Fruit fly (Drosophila melanogaster) whole organism, embryonic: ENCODE results near the gene SrpRbeta.

Experiments
- CG10209 ChIP-seq: fragments of 200-800 bp; sonication (Bioruptor generic); optimal IDR thresholded peaks from 3 replicates; lab custom pipeline; 2017; ENCODE audit warnings: missing biosample characterization, mild to moderate bottlenecking, missing genetic modification characterization, missing genetic modification reagents
- CG12104 ChIP-seq: fragments of 200-800 bp; sonication (Bioruptor generic); optimal IDR thresholded peaks from 3 replicates; lab custom pipeline; 2016; ENCODE audit warnings: missing biosample characterization, missing genetic modification characterization
- CG12659 ChIP-seq: fragments of 200-800 bp; sonication (Bioruptor generic); optimal IDR thresholded peaks from 3 replicates; lab custom pipeline; 2017; ENCODE audit warnings: mild to moderate bottlenecking, missing biosample characterization, missing genetic modification reagents, missing genetic modification characterization
- CG1603 ChIP-seq: fragments of 200-800 bp; sonication (Bioruptor generic); optimal IDR thresholded peaks from 2 replicates; lab custom pipeline; 2019; ENCODE audit warnings: missing biosample characterization, mild to moderate bottlenecking, missing genetic modification characterization, moderate library complexity
- CG18476 ChIP-seq: fragments of 200-800 bp; sonication (Bioruptor generic); optimal IDR thresholded peaks from 2 replicates; lab custom pipeline; 2016; ENCODE audit warnings: missing biosample characterization, mild to moderate bottlenecking, missing genetic modification characterization
- CG2120 ChIP-seq: fragments of 200-800 bp; sonication (Bioruptor generic); optimal IDR thresholded peaks from 3 replicates; lab custom pipeline; 2016; ENCODE audit warnings: missing biosample characterization, missing genetic modification characterization
- CG8765 ChIP-seq: fragments of 200-800 bp; sonication (Bioruptor generic); IDR thresholded peaks from 2 replicates; pipeline ENCODE4 v1.3.6; 2022; ENCODE audit warnings: missing biosample characterization, missing genetic modification characterization
- Deaf1 ChIP-seq: fragments of 200-800 bp; optimal IDR thresholded peaks from 3 replicates; lab custom pipeline; 2019; ENCODE audit warnings: missing biosample characterization, mild to moderate bottlenecking, missing genetic modification characterization, moderate library complexity
- HHEX ChIP-seq: fragments of 200-800 bp; sonication (Bioruptor generic); optimal IDR thresholded peaks from 3 replicates; lab custom pipeline; 2017; ENCODE audit warnings: missing biosample characterization, mild to moderate bottlenecking, missing genetic modification characterization, missing genetic modification reagents
- Sox100B ChIP-seq: fragments of 200-800 bp; sonication (Bioruptor generic); optimal IDR thresholded peaks from 3 replicates; lab custom pipeline; 2018; ENCODE audit warnings: missing biosample characterization, mild to moderate bottlenecking, missing genetic modification characterization
- al ChIP-seq: fragments of 200-800 bp; sonication (Bioruptor generic); IDR thresholded peaks from 2 replicates; pipeline ENCODE4 v1.3.6; 2022; ENCODE audit warnings: missing biosample characterization, missing genetic modification characterization
- aop ChIP-seq: fragments of 200-800 bp; sonication (Bioruptor generic); IDR thresholded peaks from 2 replicates; pipeline ENCODE4 v1.3.6; 2022; ENCODE audit warnings: missing biosample characterization, missing genetic modification characterization
- chinmo ChIP-seq: fragments of 200-800 bp; sonication (Bioruptor generic); IDR thresholded peaks from 4 replicates; pipeline ENCODE4 v1.3.6; 2022; ENCODE audit warnings: missing biosample characterization, missing genetic modification characterization; ENCODE audit not compliant: partially characterized antibody
- nom ChIP-seq: fragments of 200-800 bp; sonication (Bioruptor generic); optimal IDR thresholded peaks from 2 replicates; lab custom pipeline; 2017; ENCODE audit warnings: missing biosample characterization, missing genetic modification characterization, mild to moderate bottlenecking, moderate library complexity, missing genetic modification reagents

dm6 chr3L:8748839-8749238, 28.8 kb upstream of the SrpRbeta start:
- TF ChIP-seq al (GFP tag; lab: Robert Waterston, UW) (no peak), Deaf1 (tag; lab: Kevin White, UChicago) (no peak), chinmo (no peak), CG12104 (no peak), HHEX (no peak), CG18476 (no peak), CG12659 (GFP tag; lab: Kevin White, UChicago) (no peak), CG2120 (GFP tag; lab: Kevin White, UChicago) (peak; percentile 1), CG1603 (tag; lab: Kevin White, UChicago) (peak; percentile 38), CG8765 (GFP tag; lab: Robert Waterston, UW) (no peak), aop (GFP tag; lab: Robert Waterston, UW) (no peak), CG10209 (GFP tag; lab: Kevin White, UChicago) (no peak), Sox100B (GFP tag; lab: Kevin White, UChicago) (no peak), nom (GFP tag; lab: Kevin White, UChicago) (no peak)
